Worm (Caenorhabditis elegans): ENCODE data around the gene cki-1.

cki-1 gene

DNA sequence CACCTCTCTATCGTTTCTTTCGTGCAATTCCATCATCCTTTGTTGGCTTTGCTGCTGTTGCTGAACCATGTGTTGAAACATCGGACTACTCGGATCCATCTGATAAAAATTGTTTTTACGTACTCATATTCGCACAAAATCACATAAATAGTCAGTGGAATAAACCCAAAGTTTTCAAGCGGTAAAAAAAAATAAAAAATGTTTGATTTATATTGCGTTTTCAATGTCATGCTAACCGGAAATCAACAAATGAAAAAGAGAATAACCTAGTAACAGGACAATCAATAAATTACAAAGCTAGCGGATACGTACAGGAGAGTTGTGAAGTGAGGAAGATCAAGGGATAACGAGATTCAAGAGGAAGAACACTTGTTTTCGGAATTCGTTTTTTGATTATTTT is 43.9 kb downstream of the cki-1 start, which contains the start of gene mdt-10:
mdt-10 (minus strand) TSS at position 101 of the 400 bp plus-strand sequence.
- TF ChIP-seq ceh-79 (tag; optimal IDR thresholded peaks at IDR 0.05) (no peak), F57C9.4 (tag; optimal IDR thresholded peaks at IDR 0.05) (no peak), nfya-1 (tag; optimal IDR thresholded peaks at IDR 0.05; ENCODE audit: borderline replicate concordance, insufficient read depth) (no peak), dpl-1 (GFP tag; optimal IDR thresholded peaks at IDR 0.05) (no peak), let-526 (GFP tag; IDR thresholded peaks at IDR 0.05) (no peak), ZK185.1 (tag; optimal IDR thresholded peaks at IDR 0.05; ENCODE audit: poor library complexity, severe bottlenecking) (no peak), ztf-18 (tag; optimal IDR thresholded peaks at IDR 0.05) (no peak), ets-4 (GFP tag; optimal IDR thresholded peaks at IDR 0.05) (no peak), D2030.7 (GFP tag; IDR thresholded peaks at IDR 0.05) (no peak), egrh-3 (GFP tag; IDR thresholded peaks at IDR 0.05) (no peak), let-607 (tag; optimal IDR thresholded peaks at IDR 0.05) (no peak), nhr-179 (tag; optimal IDR thresholded peaks at IDR 0.05) (no peak), dpff-1 (tag; optimal IDR thresholded peaks at IDR 0.05) (no peak)

DNA sequence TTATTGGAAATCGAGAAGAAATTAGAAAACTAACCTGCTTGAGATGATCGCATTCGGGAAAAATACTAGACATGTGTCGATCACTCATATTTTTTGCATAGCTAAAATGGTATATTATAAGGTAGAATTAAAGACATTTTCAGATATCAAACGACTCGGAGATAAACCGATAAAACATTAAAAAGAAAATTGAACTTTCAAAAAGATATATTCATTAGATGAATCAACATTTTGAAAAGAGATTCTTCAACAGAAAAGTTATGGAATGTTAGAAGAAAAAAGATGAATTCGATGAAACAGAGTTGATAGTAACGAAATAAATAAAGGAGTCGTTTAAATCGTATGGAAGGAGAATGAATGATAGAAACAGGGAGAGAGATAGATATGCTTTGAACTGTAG is 44.6 kb downstream of the cki-1 start, which contains the start of gene mdmh-35:
mdmh-35 (minus strand) TSS at position 101 of the 400 bp plus-strand sequence.
- no peak for TF ChIP-seq F39B2.1 (GFP tag; IDR thresholded peaks at IDR 0.05)
- no peak for TF ChIP-seq K11D2.4 (GFP tag; IDR thresholded peaks at IDR 0.05)
- no peak for TF ChIP-seq B0035.1 (tag; optimal IDR thresholded peaks at IDR 0.05)
- TF ChIP-seq egl-18 (GFP tag; IDR thresholded peaks at IDR 0.05) = no peak
- TF ChIP-seq fkh-3 (tag; optimal IDR thresholded peaks at IDR 0.05) = no peak
- TF ChIP-seq ztf-22 (GFP tag; optimal IDR thresholded peaks at IDR 0.05) = no peak
- no peak for TF ChIP-seq let-607 (tag; optimal IDR thresholded peaks at IDR 0.05)
- no peak for TF ChIP-seq ceh-91 (GFP tag; IDR thresholded peaks at IDR 0.05)
- no peak for TF ChIP-seq snpc-3.4 (tag; optimal IDR thresholded peaks at IDR 0.05)
- TF ChIP-seq Y53G8AR.9 (GFP tag; conservative IDR thresholded peaks at IDR 0.05) = no peak
- TF ChIP-seq nhr-90 (tag; optimal IDR thresholded peaks at IDR 0.05) = no peak
- no peak for TF ChIP-seq lag-1 (GFP tag; IDR thresholded peaks at IDR 0.05)
- no peak for TF ChIP-seq madf-8 (GFP tag; conservative IDR thresholded peaks at IDR 0.05)
- no peak for TF ChIP-seq F52B5.7 (tag; optimal IDR thresholded peaks at IDR 0.05)
- no peak for TF ChIP-seq him-1 (tag; optimal IDR thresholded peaks at IDR 0.05)

DNA sequence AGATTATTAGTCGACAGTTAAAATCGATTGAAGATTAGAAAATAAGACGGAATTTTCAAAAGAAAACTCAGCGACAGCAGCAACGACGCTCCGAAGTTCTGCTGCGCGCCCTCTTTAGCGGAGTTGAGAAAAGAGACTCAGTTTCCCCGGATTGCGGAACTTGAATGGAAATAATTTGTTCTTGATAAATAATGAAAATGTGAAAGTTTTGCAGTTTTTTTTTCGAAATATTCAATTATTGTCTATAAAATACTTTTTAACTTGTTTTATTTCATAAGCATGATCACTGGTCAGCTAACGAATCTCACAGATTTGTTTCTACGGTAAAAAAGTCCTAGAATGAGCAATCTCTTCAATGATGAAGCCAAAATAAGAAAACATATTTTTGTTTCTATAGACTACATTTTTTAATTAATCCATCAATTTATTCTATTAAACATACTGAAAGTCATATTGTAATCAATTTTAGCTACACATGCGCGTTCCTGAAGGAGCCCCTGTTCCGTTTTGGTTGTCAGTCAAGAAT is 46.5 kb downstream of the cki-1 start, which contains the start of the genes cec-3 and T09A5.15:
cec-3 (minus strand) TSS at position 116 of the 526 bp plus-strand sequence.
T09A5.15 (plus strand) TSS at position 476 of the 526 bp plus-strand sequence.
- TF ChIP-seq attf-3 (GFP tag; conservative IDR thresholded peaks at IDR 0.05) (peak; percentile 97), attf-5 (GFP tag; optimal IDR thresholded peaks at IDR 0.05) (peak; percentile 1), C17E4.6 (GFP tag; IDR thresholded peaks at IDR 0.05) (no peak), cebp-1 (GFP tag; IDR thresholded peaks at IDR 0.05) (no peak), cebp-1 (tag; optimal IDR thresholded peaks at IDR 0.05) (no peak), K12H6.12 (tag; optimal IDR thresholded peaks at IDR 0.05) (peak; percentile 28), ceh-100 (GFP tag; IDR thresholded peaks at IDR 0.05) (peak; percentile 78)

DNA sequence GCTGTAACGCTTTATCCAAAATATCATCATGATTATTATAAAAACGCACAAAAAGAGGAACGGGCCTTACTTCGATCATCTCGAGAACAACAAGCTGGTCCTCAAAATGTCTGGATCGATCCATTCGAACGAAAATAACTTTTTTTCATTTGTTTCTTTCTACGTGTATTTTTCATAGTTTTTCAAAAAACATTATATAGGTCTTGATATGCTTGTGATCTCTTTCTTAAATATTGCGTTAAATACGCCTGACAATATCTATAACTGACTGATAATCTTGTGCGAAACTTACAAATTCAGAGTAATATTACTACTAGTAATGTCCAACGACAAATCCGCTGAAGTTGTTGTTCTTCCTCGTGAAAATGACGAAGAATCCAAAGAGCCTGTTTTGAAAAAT is 47.1 kb downstream of the cki-1 start, which contains the start of gene sds-22:
sds-22 (plus strand) TSS at position 301 of the 400 bp plus-strand sequence.
- TF ChIP-seq Y79H2A.3 (GFP tag; conservative IDR thresholded peaks at IDR 0.05) (no peak), C17E4.6 (GFP tag; IDR thresholded peaks at IDR 0.05) (no peak), F39B2.1 (GFP tag; IDR thresholded peaks at IDR 0.05) (no peak), ztf-22 (GFP tag; optimal IDR thresholded peaks at IDR 0.05) (no peak), Y56A3A.18 (GFP tag; IDR thresholded peaks at IDR 0.05) (no peak), tbx-9 (tag; optimal IDR thresholded peaks at IDR 0.05; ENCODE audit: borderline replicate concordance) (no peak), lir-1 (GFP tag; conservative IDR thresholded peaks at IDR 0.05) (no peak), ztf-3 (GFP tag; optimal IDR thresholded peaks at IDR 0.05) (no peak), unc-62 (GFP tag; optimal IDR thresholded peaks at IDR 0.05) (no peak), lin-54 (GFP tag; optimal IDR thresholded peaks at IDR 0.05) (no peak), zfh-2 (GFP tag; conservative IDR thresholded peaks at IDR 0.05) (no peak), gei-17 (GFP tag; optimal IDR thresholded peaks at IDR 0.05) (no peak)

Data from whole organism, young adult.